Worm (Caenorhabditis elegans): ENCODE data around the gene glb-24.
A peak's percentile ranks its signal among the peaks of the same experiment; 100 is the strongest.

Gene glb-24

ce11 chrV:12905074-12905473 is 19.3 kb upstream of the glb-24 start, which contains the start of gene ttr-28:
Gene ttr-28, minus strand, starts transcription at chrV:12905174.
- TF ChIP-seq rnt-1 (tag; optimal IDR thresholded peaks at IDR 0.05), result no peak

DNA sequence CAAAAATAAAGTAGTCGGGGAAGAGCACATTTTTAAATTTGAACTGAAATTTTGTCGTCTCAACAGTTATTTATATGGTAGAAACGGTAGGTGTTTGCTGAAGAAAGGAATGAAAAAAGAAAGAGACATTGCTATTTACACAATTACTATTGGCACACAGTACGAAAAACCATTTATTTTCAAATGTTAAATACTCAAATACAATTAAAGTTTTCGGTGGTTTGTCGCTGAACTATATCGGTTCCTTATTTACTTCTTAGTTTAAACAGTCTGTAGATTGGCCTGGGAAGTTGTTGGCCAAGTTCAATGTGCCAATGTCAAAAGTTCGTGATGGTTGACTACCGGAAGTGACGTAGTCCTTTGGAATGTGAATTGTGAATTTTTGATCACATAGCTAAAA is 18.3 kb upstream of the glb-24 start, which contains the start of gene ttr-27:
ttr-27 (minus strand) TSS at position 45 of the 400 bp plus-strand sequence.
- no peak for TF ChIP-seq alr-1 (tag; optimal IDR thresholded peaks at IDR 0.05; ENCODE audit: borderline replicate concordance)
- TF ChIP-seq tlp-1 (tag; optimal IDR thresholded peaks at IDR 0.05), result no peak
- TF ChIP-seq lin-14 (GFP tag; optimal IDR thresholded peaks at IDR 0.05), result peak; percentile 34
- no peak for TF ChIP-seq efl-1 (optimal IDR thresholded peaks at IDR 0.05)
- peak in 1 of 2 experiments; percentile 12 for TF ChIP-seq efl-1 (GFP tag; optimal IDR thresholded peaks at IDR 0.05 in 1 of 2)
- peak; percentile 23 for TF ChIP-seq nhr-77 (tag; optimal IDR thresholded peaks at IDR 0.05)
- peak; percentile 36 for TF ChIP-seq tbx-2 (tag; optimal IDR thresholded peaks at IDR 0.05)
- no peak for TF ChIP-seq nhr-237 (tag; optimal IDR thresholded peaks at IDR 0.05)

- TF ChIP-seq fkh-10 (GFP tag; optimal IDR thresholded peaks at IDR 0.05) (peak; percentile 60), mab-9 (GFP tag; IDR thresholded peaks at IDR 0.05) (0 out of 2 replicates have a peak, but pooled peaks have one; percentile 19), grh-1 (GFP tag; IDR thresholded peaks at IDR 0.05) (no peak), ces-1 (GFP tag; optimal IDR thresholded peaks at IDR 0.05) (no peak), fos-1 (tag; optimal IDR thresholded peaks at IDR 0.05) (no peak), ceh-88 (GFP tag; IDR thresholded peaks at IDR 0.05) (no peak), C34B4.2 (tag; optimal IDR thresholded peaks at IDR 0.05) (no peak), blmp-1 (tag; optimal IDR thresholded peaks at IDR 0.05) (peak; percentile 64), C16A3.4 (tag; optimal IDR thresholded peaks at IDR 0.05) (no peak), nhr-90 (tag; optimal IDR thresholded peaks at IDR 0.05; ENCODE audit: poor library complexity) (no peak), zag-1 (tag; optimal IDR thresholded peaks at IDR 0.05) (no peak), Y116A8C.19 (tag; optimal IDR thresholded peaks at IDR 0.05; ENCODE audit: borderline replicate concordance) (no peak), F16B12.6 (tag; optimal IDR thresholded peaks at IDR 0.05) (no peak), jun-1 (tag; optimal IDR thresholded peaks at IDR 0.05) (no peak), efl-1 (optimal IDR thresholded peaks at IDR 0.05) (no peak), efl-1 (GFP tag; optimal IDR thresholded peaks at IDR 0.05 in 1 of 2) (no peak), ceh-82 (tag; optimal IDR thresholded peaks at IDR 0.05) (no peak), zip-4 (GFP tag; optimal IDR thresholded peaks at IDR 0.05) (no peak), lin-14 (GFP tag; optimal IDR thresholded peaks at IDR 0.05) (peak; percentile 66), elt-2 (tag; optimal IDR thresholded peaks at IDR 0.05) (no peak), hlh-17 (GFP tag; optimal IDR thresholded peaks at IDR 0.05; ENCODE audit: borderline replicate concordance) (no peak), nhr-77 (tag; optimal IDR thresholded peaks at IDR 0.05) (no peak), ceh-8 (GFP tag; optimal IDR thresholded peaks at IDR 0.05) (no peak), lsy-2 (tag; optimal IDR thresholded peaks at IDR 0.05) (no peak), hpl-2 (GFP tag; optimal IDR thresholded peaks at IDR 0.05) (no peak), swsn-7 (tag; optimal IDR thresholded peaks at IDR 0.05) (no peak), nhr-84 (tag; optimal IDR thresholded peaks at IDR 0.05) (no peak), mef-2 (tag; optimal IDR thresholded peaks at IDR 0.05) (no peak), fkh-4 (tag; optimal IDR thresholded peaks at IDR 0.05; ENCODE audit: borderline replicate concordance) (no peak), egl-13 (tag; optimal IDR thresholded peaks at IDR 0.05) (no peak), ets-5 (GFP tag; IDR thresholded peaks at IDR 0.05) (no peak), nhr-20 (tag; optimal IDR thresholded peaks at IDR 0.05) (no peak), rnt-1 (tag; optimal IDR thresholded peaks at IDR 0.05) (no peak), nhr-19 (GFP tag; conservative IDR thresholded peaks at IDR 0.05) (no peak), sup-37 (GFP tag; optimal IDR thresholded peaks at IDR 0.05) (no peak), unc-98 (GFP tag; IDR thresholded peaks at IDR 0.05) (no peak)
Observed at ce11 chrV:12901301-12901700, 15.5 kb upstream of the glb-24 start.
